Worm (Caenorhabditis elegans) whole organism, L4 larva: ENCODE measurements around the gene acdh-8.

ENCODE experiments used
- F37D6.2 ChIP-seq: sonication (generic microtip); optimal IDR thresholded peaks from 2 replicates; lab custom pipeline; 2016; ENCODE audit warnings: mild to moderate bottlenecking, missing genetic modification characterization, missing compliant biosample characterization
- F49E8.2 ChIP-seq: sonication (generic microtip); optimal IDR thresholded peaks from 2 replicates; lab custom pipeline; 2016; ENCODE audit warnings: missing compliant biosample characterization, mild to moderate bottlenecking, missing genetic modification characterization, borderline replicate concordance
- T20F7.1 ChIP-seq: fragments of 200-800 bp; sonication (Bioruptor generic); optimal IDR thresholded peaks from 2 replicates; lab custom pipeline; 2018; ENCODE audit warnings: mild to moderate bottlenecking, missing genetic modification characterization, missing compliant biosample characterization
- T26A8.4 ChIP-seq: fragments of 200-800 bp; sonication (Bioruptor generic); IDR thresholded peaks from 2 replicates; pipeline ENCODE4 v1.3.6; 2022; ENCODE audit warnings: missing genetic modification characterization, missing compliant biosample characterization
- Y48G9A.11 ChIP-seq: fragments of 200-800 bp; sonication (Bioruptor generic); IDR thresholded peaks from 2 replicates; pipeline ENCODE4 v1.3.6; 2022; ENCODE audit warnings: missing genetic modification reagents, missing genetic modification characterization, missing compliant biosample characterization
- Y75B8A.6 ChIP-seq: fragments of 200-800 bp; sonication (Bioruptor generic); IDR thresholded peaks from 2 replicates; pipeline ENCODE4 v1.3.6; 2022; ENCODE audit warnings: missing genetic modification reagents, missing genetic modification characterization, missing compliant biosample characterization
- ZK546.5 ChIP-seq, 2 experiments: sonication (generic microtip); optimal IDR thresholded peaks; 2 replicates each; lab custom pipeline; 2017; ENCODE audit warnings: missing biosample characterization in 2 of 2, missing genetic modification characterization in 2 of 2
- aha-1 ChIP-seq: fragments of 150-350 bp; peaks from one replicate; lab custom pipeline; 2014; ENCODE audit warnings: missing biosample characterization, missing genetic modification characterization
- aly-2 ChIP-seq: sonication (generic microtip); optimal IDR thresholded peaks from 2 replicates; lab custom pipeline; 2018; ENCODE audit warnings: missing biosample characterization, missing genetic modification characterization
- ama-1 ChIP-seq: fragments of 150-350 bp; optimal IDR thresholded peaks from 2 replicates; lab custom pipeline; 2014; ENCODE audit warnings: inconsistent platforms, mixed read lengths
- ceh-20 ChIP-seq: fragments of 200-800 bp; sonication (Bioruptor generic); IDR thresholded peaks from 2 replicates; pipeline ENCODE4 v1.3.6; 2022; ENCODE audit warnings: missing genetic modification reagents, missing genetic modification characterization, missing compliant biosample characterization
- ceh-28 ChIP-seq: fragments of 150-350 bp; optimal IDR thresholded peaks from 2 replicates; lab custom pipeline; 2014; ENCODE audit warnings: missing biosample characterization, missing genetic modification reagents, missing genetic modification characterization
- ces-1 ChIP-seq: fragments of 150-350 bp; sonication (generic microtip); optimal IDR thresholded peaks from 4 replicates; lab custom pipeline; 2014; ENCODE audit warnings: missing biosample characterization, missing genetic modification reagents, missing genetic modification characterization
- ctbp-1 ChIP-seq: fragments of 200-800 bp; sonication (Bioruptor generic); IDR thresholded peaks from 2 replicates; pipeline ENCODE4 v1.3.6; 2022; ENCODE audit warnings: missing genetic modification reagents, missing genetic modification characterization, missing compliant biosample characterization
- daf-19 ChIP-seq: fragments of 200-800 bp; sonication (Bioruptor generic); conservative IDR thresholded peaks from 2 replicates; pipeline ENCODE4 v1.3.6; 2022; ENCODE audit warnings: missing genetic modification characterization, missing compliant biosample characterization
- daf-8 ChIP-seq: fragments of 200-800 bp; sonication (Bioruptor generic); IDR thresholded peaks from 2 replicates; pipeline ENCODE4 v1.3.6; 2022; ENCODE audit warnings: missing genetic modification characterization, missing compliant biosample characterization
- dmd-8 ChIP-seq: fragments of 200-800 bp; sonication (Bioruptor generic); IDR thresholded peaks from 2 replicates; pipeline ENCODE4 v1.3.6; 2022; ENCODE audit warnings: missing genetic modification characterization, missing compliant biosample characterization
- dmd-9 ChIP-seq: fragments of 200-800 bp; sonication (Bioruptor generic); IDR thresholded peaks from 2 replicates; pipeline ENCODE4 v1.3.6; 2022; ENCODE audit warnings: missing genetic modification reagents, missing genetic modification characterization, missing compliant biosample characterization
- dpl-1 ChIP-seq: fragments of 150-350 bp; optimal IDR thresholded peaks from 2 replicates; lab custom pipeline; 2014; ENCODE audit warnings: missing biosample characterization, missing genetic modification reagents, missing genetic modification characterization
- dve-1 ChIP-seq: sonication (generic microtip); optimal IDR thresholded peaks from 2 replicates; lab custom pipeline; 2017; ENCODE audit warnings: antibody characterized with exemption, mild to moderate bottlenecking, missing genetic modification characterization, missing compliant biosample characterization; ENCODE audit not compliant: insufficient read depth
- egl-27 ChIP-seq: sonication (generic microtip); optimal IDR thresholded peaks from 3 replicates; lab custom pipeline; 2017; ENCODE audit warnings: missing biosample characterization, missing genetic modification reagents, missing genetic modification characterization
- fkh-10 ChIP-seq: fragments of 150-350 bp; optimal IDR thresholded peaks from 2 replicates; lab custom pipeline; 2014; ENCODE audit warnings: missing biosample characterization, missing genetic modification reagents, missing genetic modification characterization
- fos-1 ChIP-seq: fragments of 150-350 bp; optimal IDR thresholded peaks from 2 replicates; lab custom pipeline; 2014; ENCODE audit warnings: missing biosample characterization, missing genetic modification characterization
- hlh-30 ChIP-seq: sonication (generic microtip); optimal IDR thresholded peaks from 2 replicates; lab custom pipeline; 2017; ENCODE audit warnings: antibody characterized with exemption, mild to moderate bottlenecking, missing genetic modification characterization, missing compliant biosample characterization; ENCODE audit not compliant: insufficient read depth
- jun-1 ChIP-seq: fragments of 150-350 bp; optimal IDR thresholded peaks from 2 replicates; lab custom pipeline; 2014; ENCODE audit warnings: missing biosample characterization, missing genetic modification reagents, missing genetic modification characterization
- lin-39 ChIP-seq: fragments of 150-350 bp; optimal IDR thresholded peaks from 2 replicates; lab custom pipeline; 2014; ENCODE audit warnings: missing biosample characterization, missing genetic modification reagents, missing genetic modification characterization
- madf-5 ChIP-seq, 2 experiments: fragments of 200-800 bp; sonication (Bioruptor generic); IDR thresholded peaks; 2 replicates each; pipeline ENCODE4 v1.3.6; 2022; ENCODE audit warnings: missing compliant biosample characterization in 2 of 2, missing genetic modification characterization in 2 of 2
- mdt-29 ChIP-seq: fragments of 200-800 bp; sonication (Bioruptor generic); IDR thresholded peaks from 2 replicates; pipeline ENCODE4 v1.3.6; 2022; ENCODE audit warnings: missing genetic modification reagents, missing genetic modification characterization, missing compliant biosample characterization
- nhr-10 ChIP-seq: fragments of 150-350 bp; optimal IDR thresholded peaks from 2 replicates; lab custom pipeline; 2014; ENCODE audit warnings: missing biosample characterization, missing genetic modification characterization
- nhr-102 ChIP-seq: sonication (generic microtip); optimal IDR thresholded peaks from 2 replicates; lab custom pipeline; 2016; ENCODE audit warnings: mild to moderate bottlenecking, missing genetic modification characterization, moderate library complexity, missing compliant biosample characterization
- nhr-237 ChIP-seq: sonication (generic microtip); optimal IDR thresholded peaks from 2 replicates; lab custom pipeline; 2017; ENCODE audit warnings: missing biosample characterization, missing genetic modification characterization
- nhr-41 ChIP-seq: fragments of 200-800 bp; sonication (Bioruptor generic); IDR thresholded peaks from 2 replicates; pipeline ENCODE4 v1.3.6; 2022; ENCODE audit warnings: missing genetic modification reagents, missing genetic modification characterization, missing compliant biosample characterization
- nhr-6 ChIP-seq: fragments of 150-350 bp; optimal IDR thresholded peaks from 2 replicates; lab custom pipeline; 2014; ENCODE audit warnings: missing biosample characterization, missing genetic modification characterization
- nhr-76 ChIP-seq: fragments of 150-350 bp; optimal IDR thresholded peaks from 2 replicates; lab custom pipeline; 2014; ENCODE audit warnings: missing biosample characterization, missing genetic modification characterization
- pha-4 ChIP-seq, 2 experiments: fragments of 150-350 bp in 1 of 2; fragments of 200-800 bp in 1 of 2; sonication (Bioruptor generic) in 1 of 2; IDR thresholded peaks in 1 of 2; optimal IDR thresholded peaks in 1 of 2; 2 replicates each; pipeline versions ENCODE4 v1.3.6 to Lab custom; 2014 to 2022; ENCODE audit warnings: missing genetic modification characterization in 2 of 2, missing genetic modification reagents in 2 of 2, missing biosample characterization in 1 of 2, missing compliant biosample characterization in 1 of 2
- saeg-2 ChIP-seq: fragments of 200-800 bp; sonication (Bioruptor generic); IDR thresholded peaks from 2 replicates; pipeline ENCODE4 v1.3.6; 2022; ENCODE audit warnings: missing genetic modification reagents, missing genetic modification characterization, missing compliant biosample characterization
- sdz-12 ChIP-seq: fragments of 200-800 bp; sonication (Bioruptor generic); optimal IDR thresholded peaks from 2 replicates; lab custom pipeline; 2018; ENCODE audit warnings: mild to moderate bottlenecking, missing genetic modification characterization, missing compliant biosample characterization
- skn-1 ChIP-seq: fragments of 150-350 bp; optimal IDR thresholded peaks from 2 replicates; lab custom pipeline; 2014; ENCODE audit warnings: missing biosample characterization, missing genetic modification characterization
- snpc-4 ChIP-seq: fragments of 150-350 bp; optimal IDR thresholded peaks from 2 replicates; lab custom pipeline; 2014; ENCODE audit warnings: missing biosample characterization, missing genetic modification characterization
- spr-1 ChIP-seq: sonication (generic microtip); optimal IDR thresholded peaks from 2 replicates; lab custom pipeline; 2016; ENCODE audit warnings: mild to moderate bottlenecking, missing genetic modification characterization, missing compliant biosample characterization
- tra-1 ChIP-seq: fragments of 200-800 bp; sonication (Bioruptor generic); IDR thresholded peaks from 2 replicates; pipeline ENCODE4 v1.3.6; 2022; ENCODE audit warnings: missing genetic modification reagents, missing genetic modification characterization, missing compliant biosample characterization
- unc-130 ChIP-seq: sonication (generic microtip); optimal IDR thresholded peaks from 2 replicates; lab custom pipeline; 2016; ENCODE audit warnings: missing genetic modification reagents, missing genetic modification characterization, missing compliant biosample characterization
- unc-39 ChIP-seq: sonication (generic microtip); optimal IDR thresholded peaks from 2 replicates; lab custom pipeline; 2017; ENCODE audit warnings: missing biosample characterization, missing genetic modification characterization
- unc-62 ChIP-seq, 3 experiments: fragments of 150-350 bp in 1 of 3; sonication (generic microtip); optimal IDR thresholded peaks in 2 of 3; peaks in 1 of 3; 1 replicate in 1 of 3; 2 replicates in 2 of 3; lab custom pipeline; 2014 to 2017; ENCODE audit warnings: missing biosample characterization in 3 of 3, missing genetic modification characterization in 3 of 3, missing genetic modification reagents in 3 of 3, missing genotype in 1 of 3
- vab-7 ChIP-seq: fragments of 200-800 bp; sonication (Bioruptor generic); IDR thresholded peaks from 2 replicates; pipeline ENCODE4 v1.3.6; 2022; ENCODE audit warnings: missing genetic modification reagents, missing genetic modification characterization, missing compliant biosample characterization
- zfp-2 ChIP-seq: sonication (generic microtip); optimal IDR thresholded peaks from 2 replicates; lab custom pipeline; 2016; ENCODE audit warnings: mild to moderate bottlenecking, missing genetic modification characterization, missing compliant biosample characterization
- zfp-3 ChIP-seq: fragments of 200-800 bp; sonication (Bioruptor generic); conservative IDR thresholded peaks from 2 replicates; pipeline ENCODE4 v1.3.6; 2022; ENCODE audit warnings: missing genetic modification reagents, missing genetic modification characterization, missing compliant biosample characterization
- ztf-11 ChIP-seq: fragments of 150-350 bp; optimal IDR thresholded peaks from 2 replicates; lab custom pipeline; 2014; ENCODE audit warnings: missing biosample characterization, missing genetic modification characterization

acdh-8 gene

ce11 chrII:5781935-5782921 is 12.1 kb upstream of the acdh-8 start, which contains the start of gene K05F1.6 (continued):
- TF ChIP-seq zfp-3 (GFP tag; lab: Robert Waterston, UW) = peak; percentile 80; the same call in 1 of the 2 replicates
- no peak for TF ChIP-seq snpc-4
- no peak for TF ChIP-seq ZK546.5 (tag; optimal IDR thresholded peaks at IDR 0.05; lab: Kevin White, UChicago)
- peak; percentile 78 for TF ChIP-seq unc-130 (GFP tag; lab: Kevin White, UChicago)
- TF ChIP-seq F37D6.2 (tag; lab: Kevin White, UChicago) = peak; percentile 31
- no peak for TF ChIP-seq ceh-28 (tag; lab: Kevin White, UChicago)
- peak in 1 of 2 experiments; percentile 92 for TF ChIP-seq unc-62 (GFP tag; optimal IDR thresholded peaks at IDR 0.05 in 1 of 2; lab: Kevin White, UChicago)
- no peak for TF ChIP-seq unc-62 (tag; optimal IDR thresholded peaks at IDR 0.05; lab: Kevin White, UChicago)
- TF ChIP-seq spr-1 = peak; percentile 70
- no peak for TF ChIP-seq ces-1 (GFP tag; lab: Kevin White, UChicago)
- TF ChIP-seq nhr-10 (tag; lab: Kevin White, UChicago) = no peak
- TF ChIP-seq Y75B8A.6 (GFP tag; lab: Robert Waterston, UW) = no peak
- TF ChIP-seq dmd-8 = peak; percentile 93
- peak; percentile 71 for TF ChIP-seq sdz-12 (GFP tag; lab: Kevin White, UChicago)
- no peak for TF ChIP-seq fkh-10 (GFP tag; lab: Kevin White, UChicago)
- TF ChIP-seq hlh-30 (tag; lab: Kevin White, UChicago) = peak; percentile 62
- no peak for TF ChIP-seq fos-1 (tag; lab: Kevin White, UChicago)
- TF ChIP-seq egl-27 (tag; lab: Kevin White, UChicago) = no peak
- peak; percentile 96 for TF ChIP-seq aha-1 (tag; lab: Kevin White, UChicago)
- peak; percentile 84 for TF ChIP-seq Y48G9A.11
- no peak for TF ChIP-seq skn-1
- TF ChIP-seq jun-1 (tag; lab: Kevin White, UChicago) = peak; percentile 73
- no peak for TF ChIP-seq daf-8
- TF ChIP-seq madf-5 (GFP tag; IDR thresholded peaks at IDR 0.05; lab: Robert Waterston, UW) = 0 out of 4 replicates have a peak, but pooled peaks have one; percentile 38 to 52
- peak; percentile 85; the same call in 1 of the 2 replicates for TF ChIP-seq pha-4 (GFP tag; IDR thresholded peaks at IDR 0.05; lab: Robert Waterston, UW)
- no peak for TF ChIP-seq pha-4 (tag; optimal IDR thresholded peaks at IDR 0.05; lab: Kevin White, UChicago)
- TF ChIP-seq nhr-41 (GFP tag; lab: Robert Waterston, UW) = peak; percentile 81
- TF ChIP-seq dmd-9 (GFP tag; lab: Robert Waterston, UW) = peak; percentile 60; the same call in 1 of the 2 replicates
- TF ChIP-seq mdt-29 = peak; percentile 76
- peak; percentile 60 for TF ChIP-seq T20F7.1 (GFP tag; lab: Kevin White, UChicago)
- TF ChIP-seq tra-1 (GFP tag; lab: Robert Waterston, UW) = peak; percentile 88
- TF ChIP-seq F49E8.2 (tag; lab: Kevin White, UChicago) = peak; percentile 78
- no peak for TF ChIP-seq aly-2 (tag; lab: Kevin White, UChicago)
- no peak for TF ChIP-seq nhr-237 (tag; lab: Kevin White, UChicago)
- TF ChIP-seq vab-7 (GFP tag; lab: Robert Waterston, UW) = peak; percentile 88
- peak; percentile 69 for TF ChIP-seq dve-1 (tag; lab: Kevin White, UChicago)
- no peak for TF ChIP-seq unc-39 (tag; lab: Kevin White, UChicago)
- peak; percentile 80 for TF ChIP-seq T26A8.4 (GFP tag; lab: Robert Waterston, UW)
- TF ChIP-seq saeg-2 = peak; percentile 81; the same call in 1 of the 2 replicates
- peak; percentile 45 for TF ChIP-seq nhr-6 (tag; lab: Kevin White, UChicago)
- peak; percentile 23 for TF ChIP-seq zfp-2 (tag; lab: Kevin White, UChicago)
- TF ChIP-seq ama-1 (lab: Kevin White, UChicago) = no peak
- TF ChIP-seq ztf-11 (tag; lab: Kevin White, UChicago) = no peak
- no peak for TF ChIP-seq nhr-76 (tag; lab: Kevin White, UChicago)
- TF ChIP-seq lin-39 (tag; lab: Kevin White, UChicago) = no peak
- peak; percentile 66 for TF ChIP-seq ctbp-1
- TF ChIP-seq dpl-1 = peak; percentile 12
- TF ChIP-seq daf-19 = no peak
- TF ChIP-seq nhr-102 (tag; lab: Kevin White, UChicago) = peak; percentile 83
- TF ChIP-seq ceh-20 (GFP tag; lab: Robert Waterston, UW) = peak; percentile 66; the same call in 1 of the 2 replicates
